Fruit fly (Drosophila melanogaster) S2 (cell line): Measurements from ENCODE around the gene Sbat.

Source experiments
- CG8478 ChIP-seq: fragments of >200 bp; optimal IDR thresholded peaks from 2 replicates; lab custom pipeline; 2018
- CTCF ChIP-seq, 2 experiments: fragments of >200 bp; optimal IDR thresholded peaks; 2 replicates each; lab custom pipeline; 2018

Gene Sbat

DNA sequence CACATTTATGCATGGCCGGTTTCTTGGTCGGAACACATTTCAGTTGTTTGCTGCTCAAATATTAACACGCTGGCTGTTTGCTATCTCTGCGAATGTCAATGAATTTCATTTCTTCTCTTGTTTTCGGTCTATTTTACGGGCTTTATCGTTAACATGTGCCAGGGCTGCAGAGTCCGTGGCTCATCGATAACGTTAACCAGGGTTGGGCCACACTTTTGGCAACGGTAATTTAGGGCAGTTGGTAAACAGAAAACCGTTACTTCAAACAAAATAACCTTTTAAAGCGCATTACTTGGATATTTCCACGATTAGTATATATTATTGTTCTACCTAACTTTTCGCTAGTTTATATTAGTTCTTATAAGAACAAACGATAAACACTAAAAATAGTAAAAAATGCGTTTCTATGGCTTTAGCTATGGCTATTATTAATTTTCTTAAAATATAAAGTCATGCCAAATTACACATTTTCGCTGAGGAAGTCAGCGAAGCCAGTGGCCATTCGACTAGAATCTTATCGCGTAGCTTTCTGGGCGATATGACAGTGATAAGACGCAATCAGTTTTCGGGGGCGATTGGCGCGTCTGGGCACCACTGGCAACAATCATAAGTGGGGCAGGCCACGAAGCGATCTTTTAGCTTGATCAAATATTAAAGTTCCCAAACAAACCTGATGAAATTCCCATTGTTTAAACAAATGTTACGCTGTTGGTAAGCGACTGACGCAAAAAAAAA is 5.0 kb downstream of the Sbat start:
- TF ChIP-seq CTCF (optimal IDR thresholded peaks at IDR 0.05; lab: Kevin White, UChicago) (no peak), CG8478 (lab: Kevin White, UChicago) (no peak)

DNA sequence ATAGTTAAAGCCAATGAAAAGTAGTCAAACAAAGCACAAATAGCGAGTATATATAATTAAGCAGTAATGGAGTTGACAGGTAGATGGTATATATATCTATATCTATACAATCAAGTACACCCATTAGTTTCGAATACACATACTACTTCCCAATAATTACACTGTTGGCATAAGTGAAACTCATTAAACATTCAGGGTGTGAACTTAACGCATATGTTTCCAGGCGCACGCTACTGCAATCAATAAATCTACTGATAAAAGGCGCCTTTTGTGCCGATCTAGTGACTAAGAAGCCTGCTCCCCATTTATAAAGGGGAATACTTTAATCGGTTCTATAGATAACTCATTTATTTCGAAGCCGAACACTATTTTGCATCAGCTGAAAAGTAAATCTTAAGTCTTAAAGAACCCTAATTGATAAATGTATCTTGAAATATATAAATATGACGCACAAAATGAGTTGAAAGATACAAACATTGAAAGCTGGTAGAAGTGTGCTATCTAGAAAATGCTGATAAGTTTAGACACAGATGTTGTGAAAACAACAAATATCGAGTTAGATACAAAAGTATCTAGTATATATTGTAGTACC is 5.7 kb downstream of the Sbat start:
- TF ChIP-seq CG8478 (lab: Kevin White, UChicago) (no peak), CTCF (optimal IDR thresholded peaks at IDR 0.05; lab: Kevin White, UChicago) (no peak)

DNA sequence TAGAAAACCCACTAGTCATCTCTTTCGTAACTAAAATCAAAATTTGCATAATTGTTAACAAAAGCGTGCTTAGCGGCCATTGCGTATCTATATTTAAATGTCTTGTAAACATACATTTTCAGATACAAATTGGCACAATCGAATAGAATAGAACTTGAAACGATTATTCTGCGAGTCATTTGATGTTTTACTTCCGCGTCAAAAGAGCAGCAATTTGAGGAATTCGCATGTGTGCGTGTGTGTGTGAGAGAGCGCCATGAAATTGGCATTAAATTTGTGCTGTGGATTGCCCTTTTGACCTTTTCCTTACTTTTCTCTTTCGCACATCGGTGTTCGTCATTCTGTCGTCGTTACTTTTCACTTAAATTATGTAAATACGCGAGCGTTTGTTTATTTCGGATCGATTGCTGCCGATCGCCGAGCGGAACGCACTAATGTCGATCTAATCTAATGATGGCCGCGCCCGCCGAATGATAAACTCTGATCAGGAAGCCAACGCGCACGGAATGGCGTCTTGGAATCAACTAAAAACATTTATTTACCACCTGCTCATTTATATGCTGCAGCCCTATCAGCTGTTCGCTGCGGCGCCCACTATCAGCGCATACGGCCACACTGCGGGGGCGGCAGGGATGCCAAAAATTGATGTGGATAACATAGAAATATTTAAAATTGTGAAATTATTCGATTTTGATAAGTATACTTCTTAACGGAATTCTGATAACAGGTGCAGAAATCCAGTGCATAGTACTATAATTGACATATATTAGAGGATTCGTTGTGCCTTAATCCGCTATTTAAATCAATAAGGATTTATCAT is 6.7 kb downstream of the Sbat start:
- TF ChIP-seq CG8478 (lab: Kevin White, UChicago), result no peak
- no peak for TF ChIP-seq CTCF (optimal IDR thresholded peaks at IDR 0.05; lab: Kevin White, UChicago)

DNA sequence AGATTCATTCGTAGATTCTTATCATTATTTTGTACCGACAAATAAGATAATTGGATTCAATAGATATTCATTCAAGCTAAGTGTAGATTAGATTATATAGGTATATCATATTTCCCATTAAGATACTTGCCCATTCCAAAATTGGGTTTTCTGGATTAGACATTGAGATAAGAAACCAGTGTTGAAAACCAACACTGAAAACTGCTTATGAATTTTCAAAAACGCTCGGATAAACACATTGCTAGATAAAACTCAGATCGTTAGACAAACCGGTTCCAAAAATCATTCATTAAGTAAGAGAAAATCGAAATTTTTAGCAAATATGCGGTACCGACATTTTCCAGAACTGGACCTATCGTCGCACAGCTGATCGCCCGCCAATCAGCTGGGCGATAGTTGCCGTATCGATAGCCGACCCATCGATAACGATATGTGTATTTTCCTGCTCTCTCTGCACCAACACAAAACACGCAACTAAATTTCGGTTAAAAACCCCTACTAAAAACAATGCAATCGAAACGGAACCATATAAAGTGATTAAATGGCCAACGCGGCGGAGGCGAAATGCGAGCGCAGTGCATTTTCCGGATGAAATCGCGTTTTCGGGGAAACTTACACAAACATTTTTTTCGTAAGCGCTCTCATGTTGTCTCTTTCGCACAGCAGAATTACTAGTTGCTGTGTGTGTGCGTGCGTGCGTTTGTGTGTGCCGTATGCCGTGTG is 7.5 kb downstream of the Sbat start, which contains the start of the genes NTPase and lilli:
Gene NTPase (minus strand): TSS at position 348 of the 723 bp plus-strand sequence.
Gene lilli (plus strand): TSS at position 427 of the 723 bp plus-strand sequence.
- peak in 1 of 2 experiments; percentile 14 for TF ChIP-seq CTCF (optimal IDR thresholded peaks at IDR 0.05; lab: Kevin White, UChicago)
- no peak for TF ChIP-seq CG8478 (lab: Kevin White, UChicago)

DNA sequence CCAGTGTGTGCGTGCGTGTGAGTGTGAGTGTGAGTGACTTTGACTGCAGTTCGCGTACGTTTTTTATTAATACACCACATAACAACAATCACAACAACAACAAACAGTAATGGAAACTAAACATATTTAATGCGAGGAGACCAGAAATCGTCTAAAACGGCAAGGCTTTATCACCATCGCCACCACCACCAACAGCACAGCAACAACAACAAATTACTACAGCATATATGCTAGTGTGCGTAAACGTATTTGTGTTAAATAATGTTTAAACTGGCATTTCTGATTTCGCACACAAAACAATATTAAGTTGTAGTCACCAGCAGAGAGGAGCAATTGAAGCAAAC is 8.1 kb downstream of the Sbat start:
- TF ChIP-seq CG8478 (lab: Kevin White, UChicago) (no peak), CTCF (optimal IDR thresholded peaks at IDR 0.05; lab: Kevin White, UChicago) (no peak)

DNA sequence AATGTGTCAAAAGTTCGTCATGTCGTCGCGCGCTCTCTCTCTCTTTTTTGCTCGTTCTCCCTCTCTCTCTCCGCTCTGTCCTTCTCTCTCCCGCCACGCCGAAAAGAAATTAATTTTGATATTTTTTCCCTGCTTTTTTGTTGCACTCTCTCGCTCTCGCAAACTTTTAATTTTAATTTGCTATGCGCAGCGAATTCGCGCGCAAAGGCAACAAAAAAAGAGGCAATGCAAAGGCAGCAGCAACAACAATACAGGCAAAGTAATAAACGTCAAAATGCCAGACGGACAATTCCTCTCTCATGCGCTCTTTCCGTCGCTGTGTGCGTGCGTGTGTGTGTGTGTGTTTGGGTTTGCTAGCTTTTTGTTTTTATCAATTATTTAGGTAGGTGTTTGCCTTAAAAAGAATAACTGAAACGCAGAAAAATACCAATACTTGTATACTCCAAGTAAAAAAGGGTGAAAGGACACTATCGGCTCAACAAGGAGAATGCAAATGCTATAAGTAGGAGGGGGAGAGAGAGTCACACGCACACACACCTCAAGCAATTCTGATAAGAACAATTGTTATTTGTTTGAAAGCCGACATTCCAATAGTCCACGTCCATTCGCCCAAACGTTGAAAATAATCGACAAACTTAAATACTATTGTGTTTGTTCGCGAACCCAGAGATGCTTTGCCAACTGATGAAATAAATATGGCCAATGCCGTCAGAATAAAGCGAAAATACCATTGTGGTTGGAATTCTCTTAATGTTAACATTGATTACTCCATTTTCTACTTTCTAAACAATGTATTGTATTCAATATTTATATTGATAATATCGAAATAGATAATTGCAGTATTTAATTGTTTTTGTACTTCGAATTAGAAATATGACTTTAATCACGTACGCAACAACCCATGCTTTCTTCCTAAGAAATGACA is 8.7 kb downstream of the Sbat start:
- no peak for TF ChIP-seq CG8478 (lab: Kevin White, UChicago)
- TF ChIP-seq CTCF (optimal IDR thresholded peaks at IDR 0.05; lab: Kevin White, UChicago), result no peak

DNA sequence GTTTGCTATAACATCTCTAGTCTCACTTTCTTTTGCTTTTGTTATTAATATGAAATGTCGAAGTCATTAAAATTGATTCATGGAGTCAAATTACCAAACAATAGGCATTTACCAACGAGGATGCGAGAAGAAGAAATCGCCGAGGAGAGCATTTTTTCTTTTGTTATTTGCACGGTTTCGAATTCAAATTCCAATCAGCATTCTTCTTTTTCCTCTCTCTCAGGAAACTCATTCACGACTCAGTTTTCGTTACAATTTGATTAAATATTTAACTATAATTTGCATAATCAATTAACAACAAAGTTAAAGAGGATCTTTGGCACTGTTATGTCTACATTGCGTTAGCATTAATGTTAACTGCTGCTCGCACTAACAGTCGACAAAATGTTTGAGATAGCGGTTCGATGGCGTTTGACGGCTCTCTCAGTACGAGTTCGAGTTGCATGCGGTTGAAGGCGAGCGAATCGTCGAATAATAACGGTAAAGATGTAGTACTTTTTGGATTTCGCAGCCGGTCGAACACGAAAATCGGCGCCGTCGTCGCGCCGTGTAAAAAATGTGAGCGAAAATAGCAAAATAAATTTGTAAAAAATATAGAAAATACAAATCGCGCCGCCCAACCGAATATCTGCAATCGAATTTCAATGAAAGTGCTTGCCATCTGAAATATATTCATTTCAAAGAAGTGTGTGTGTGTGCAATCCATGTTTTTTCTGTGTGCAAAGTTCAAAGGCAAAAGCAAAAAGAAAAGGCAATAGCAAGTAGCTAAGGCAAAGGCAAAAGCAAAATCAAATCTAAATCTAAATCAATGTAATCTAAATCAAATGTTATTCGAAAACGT is 9.8 kb downstream of the Sbat start:
- TF ChIP-seq CTCF (optimal IDR thresholded peaks at IDR 0.05; lab: Kevin White, UChicago), result no peak
- no peak for TF ChIP-seq CG8478 (lab: Kevin White, UChicago)

DNA sequence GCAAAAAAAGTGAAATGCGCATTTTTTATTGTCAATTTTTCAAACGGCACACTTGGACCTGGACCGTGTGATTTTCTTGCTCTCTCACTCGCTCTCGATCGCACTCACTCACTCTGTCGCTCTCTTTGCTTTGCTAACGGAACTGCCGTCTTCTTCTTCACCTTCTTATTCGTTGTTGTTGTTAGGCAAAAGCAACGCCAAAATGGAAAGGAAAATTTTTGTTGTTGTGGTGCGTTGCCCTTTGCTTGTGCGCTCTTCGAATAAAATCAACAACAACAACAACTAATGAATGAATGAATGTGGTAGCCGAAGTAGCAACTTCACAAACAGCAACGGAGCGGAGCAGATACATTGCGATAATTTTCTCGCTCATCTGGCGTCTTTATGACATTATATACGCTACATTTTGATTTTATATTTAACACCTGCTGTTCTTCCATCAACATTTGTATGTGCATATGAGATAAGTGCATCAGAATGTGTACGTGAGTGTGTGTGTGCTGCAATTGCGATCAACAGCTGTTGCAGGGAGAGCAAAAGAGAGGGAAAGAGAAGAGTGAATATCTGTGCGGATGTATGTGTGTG is 10.8 kb downstream of the Sbat start:
- TF ChIP-seq CG8478 (lab: Kevin White, UChicago) (no peak), CTCF (optimal IDR thresholded peaks at IDR 0.05; lab: Kevin White, UChicago) (no peak)

DNA sequence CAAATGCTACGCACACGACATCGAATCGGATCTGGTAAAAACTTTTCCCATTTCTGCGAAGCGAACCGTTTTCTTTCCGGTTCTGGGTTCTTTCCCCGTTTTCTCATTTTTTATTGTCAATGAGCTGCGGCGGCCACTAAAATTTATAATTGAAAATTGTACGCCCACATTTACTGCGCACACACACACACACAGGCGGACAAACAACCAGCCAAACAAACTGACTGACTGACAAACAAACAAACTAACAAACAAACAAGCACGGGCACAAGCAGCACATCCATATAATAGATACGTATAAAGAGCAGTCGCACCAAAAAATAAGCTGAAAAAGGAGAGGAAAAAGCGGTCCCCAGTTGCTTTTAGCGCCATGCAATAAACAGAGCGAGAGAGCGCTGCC is 13.1 kb downstream of the Sbat start:
- TF ChIP-seq CG8478 (lab: Kevin White, UChicago), result no peak
- no peak for TF ChIP-seq CTCF (optimal IDR thresholded peaks at IDR 0.05; lab: Kevin White, UChicago)

DNA sequence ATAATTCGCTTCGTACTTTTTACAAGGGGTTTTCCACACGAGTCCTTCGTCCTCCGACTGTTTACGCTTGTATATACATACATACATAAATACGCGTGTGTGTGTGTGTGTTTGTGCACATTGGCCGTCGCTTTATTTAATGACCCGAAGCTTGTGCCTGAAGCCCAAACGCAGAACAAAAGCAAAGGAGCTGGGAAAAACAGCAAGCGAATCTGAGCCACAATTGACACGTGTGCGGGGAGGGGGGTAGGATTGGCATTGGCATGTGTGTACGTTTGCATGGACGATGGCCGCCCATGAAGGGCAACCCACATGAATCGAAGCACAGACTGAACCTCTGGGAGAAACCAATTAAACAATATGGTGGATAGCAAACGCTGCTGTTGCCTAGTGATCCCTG is 16.2 kb downstream of the Sbat start:
- TF ChIP-seq CTCF (optimal IDR thresholded peaks at IDR 0.05; lab: Kevin White, UChicago), result no peak
- no peak for TF ChIP-seq CG8478 (lab: Kevin White, UChicago)

DNA sequence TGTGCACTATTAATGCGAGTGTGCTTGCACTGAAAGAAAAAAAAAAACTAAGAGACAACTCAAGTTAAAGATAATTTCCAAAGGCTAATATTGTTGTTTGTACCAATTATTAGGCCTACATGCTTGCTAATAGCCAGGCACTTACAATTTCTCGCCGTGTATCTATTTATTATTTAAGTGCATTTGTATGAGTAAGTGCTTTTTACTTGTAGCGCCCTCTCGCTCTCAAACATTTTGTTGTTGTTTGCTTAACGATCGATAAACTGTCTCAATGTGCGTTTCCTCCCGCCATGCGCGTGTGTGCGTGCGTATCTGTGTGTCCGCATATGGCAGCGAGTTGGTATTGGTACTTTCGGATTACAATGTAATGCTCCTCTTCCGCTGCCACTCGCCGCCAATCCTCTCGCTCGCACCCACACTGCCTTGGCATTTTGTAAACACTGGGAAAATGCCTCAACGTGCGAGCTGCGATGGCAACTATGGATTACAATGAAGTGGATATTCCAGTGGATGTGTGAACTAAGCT is 18.9 kb downstream of the Sbat start:
- TF ChIP-seq CTCF (optimal IDR thresholded peaks at IDR 0.05; lab: Kevin White, UChicago) (no peak), CG8478 (lab: Kevin White, UChicago) (no peak)

DNA sequence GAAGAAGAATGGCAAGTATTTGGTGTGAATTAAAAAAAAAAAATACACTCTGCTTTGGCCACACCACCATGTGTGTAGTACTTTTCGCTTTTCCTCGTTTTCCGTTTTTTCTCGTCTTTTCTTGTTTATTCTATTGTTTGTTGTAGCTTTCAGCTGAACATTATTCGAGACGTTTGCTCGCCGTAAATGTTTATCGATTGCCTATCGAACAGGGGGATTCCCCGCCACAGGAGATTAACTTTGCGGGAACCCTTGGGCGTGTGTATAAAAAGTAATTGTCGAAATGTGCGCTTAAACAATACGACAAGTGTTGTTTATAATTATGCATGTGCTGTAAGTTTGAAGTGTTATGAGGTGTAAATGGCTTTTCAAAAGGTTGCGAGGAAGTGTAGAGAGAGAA is 19.6 kb downstream of the Sbat start:
- no peak for TF ChIP-seq CTCF (optimal IDR thresholded peaks at IDR 0.05; lab: Kevin White, UChicago)
- TF ChIP-seq CG8478 (lab: Kevin White, UChicago), result no peak
